Fruit fly (Drosophila melanogaster) whole organism, embryonic: ENCODE results near the gene CG6689.

Source experiments
- Atf6 ChIP-seq: fragments of 200-800 bp; sonication (Bioruptor generic); IDR thresholded peaks from 2 replicates; pipeline ENCODE4 v1.3.6; 2022; ENCODE audit warnings: missing biosample characterization, missing genetic modification characterization
- CG12744 ChIP-seq: fragments of 200-800 bp; sonication (Bioruptor generic); optimal IDR thresholded peaks from 2 replicates; lab custom pipeline; 2016; ENCODE audit warnings: missing biosample characterization, missing genetic modification characterization
- CG31388 ChIP-seq: fragments of 200-800 bp; sonication (Bioruptor generic); optimal IDR thresholded peaks from 2 replicates; lab custom pipeline; 2016; ENCODE audit warnings: missing biosample characterization, missing genetic modification characterization
- Gug ChIP-seq: fragments of 200-800 bp; sonication (Bioruptor generic); IDR thresholded peaks from 4 replicates; pipeline ENCODE4 v1.3.6; 2022; ENCODE audit warnings: missing biosample characterization, missing genetic modification characterization
- MTF-1 ChIP-seq: fragments of 200-800 bp; sonication (Bioruptor generic); optimal IDR thresholded peaks from 2 replicates; lab custom pipeline; 2018; ENCODE audit warnings: missing biosample characterization, mild to moderate bottlenecking, missing genetic modification characterization, borderline replicate concordance
- Sin3A ChIP-seq: fragments of >200 bp; optimal IDR thresholded peaks from 2 replicates; lab custom pipeline; 2018
- ase ChIP-seq: fragments of 200-800 bp; sonication (Bioruptor generic); IDR thresholded peaks from 3 replicates; pipeline ENCODE4 v1.3.6; 2022; ENCODE audit warnings: missing biosample characterization, missing genetic modification characterization
- az2 ChIP-seq: fragments of 200-800 bp; sonication (Bioruptor generic); optimal IDR thresholded peaks from 3 replicates; lab custom pipeline; 2016; ENCODE audit warnings: missing biosample characterization, missing genetic modification characterization
- bcd ChIP-seq: fragments of 200-800 bp; sonication (Bioruptor generic); optimal IDR thresholded peaks from 2 replicates; lab custom pipeline; 2017; ENCODE audit warnings: missing biosample characterization, mild to moderate bottlenecking, missing genetic modification characterization
- jing ChIP-seq: fragments of 200-800 bp; sonication (Bioruptor generic); optimal IDR thresholded peaks from 2 replicates; lab custom pipeline; 2018; ENCODE audit warnings: missing biosample characterization, mild to moderate bottlenecking, missing genetic modification characterization
- toy ChIP-seq: fragments of 200-800 bp; sonication (Bioruptor generic); IDR thresholded peaks from 2 replicates; pipeline ENCODE4 v1.3.6; 2022; ENCODE audit warnings: missing biosample characterization, missing genetic modification characterization
- trem ChIP-seq: fragments of 200-800 bp; optimal IDR thresholded peaks from 3 replicates; lab custom pipeline; 2019; ENCODE audit warnings: missing biosample characterization, mild to moderate bottlenecking, missing genetic modification characterization, moderate library complexity
- ttk ChIP-seq: fragments of 200-800 bp; sonication (Bioruptor generic); IDR thresholded peaks from 2 replicates; pipeline ENCODE4 v2.1.2; 2022; ENCODE audit warnings: missing biosample characterization, missing genetic modification characterization
- vnd ChIP-seq: fragments of 200-800 bp; sonication (Bioruptor generic); IDR thresholded peaks from 3 replicates; pipeline ENCODE4 v1.3.6; 2022; ENCODE audit warnings: missing biosample characterization, missing genetic modification characterization; ENCODE audit not compliant: partially characterized antibody

DNA sequence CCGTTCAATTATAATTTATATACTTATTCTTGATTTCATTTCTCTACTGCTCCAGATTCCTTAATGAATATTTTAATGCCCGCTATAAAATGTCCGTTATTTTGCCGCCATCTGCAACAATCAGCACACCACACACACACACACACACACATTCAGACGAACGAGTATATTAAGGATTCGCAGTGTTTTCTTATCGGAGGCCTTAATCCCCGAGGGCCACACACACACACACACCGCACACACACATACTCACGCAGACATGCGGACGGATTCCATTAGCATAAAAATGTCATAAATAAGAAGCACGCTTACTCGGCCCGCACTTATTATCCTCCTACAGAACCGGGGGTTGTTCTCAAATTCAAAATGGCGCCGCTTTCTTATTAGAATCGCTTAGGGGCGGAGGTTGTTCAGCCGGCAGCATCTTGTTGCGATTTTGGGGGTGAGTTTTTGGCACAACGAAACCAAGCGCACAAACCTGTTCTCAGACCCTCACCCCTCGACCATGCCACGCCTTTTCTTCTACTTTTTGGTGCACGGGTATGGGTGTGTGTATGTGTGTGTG, 41.2 kb upstream of the CG6689 start:
- no peak for TF ChIP-seq MTF-1 (GFP tag; lab: Kevin White, UChicago)
- no peak for TF ChIP-seq ase (GFP tag; lab: Robert Waterston, UW)
- TF ChIP-seq trem: no peak
- no peak for TF ChIP-seq Atf6 (GFP tag; lab: Robert Waterston, UW)
- no peak for TF ChIP-seq bcd (GFP tag; lab: Kevin White, UChicago)
- TF ChIP-seq toy (GFP tag; lab: Robert Waterston, UW): no peak
- no peak for TF ChIP-seq az2 (GFP tag; lab: Kevin White, UChicago)
- no peak for TF ChIP-seq ttk
- no peak for TF ChIP-seq Gug (GFP tag; lab: Robert Waterston, UW)
- no peak for TF ChIP-seq vnd (GFP tag; lab: Robert Waterston, UW)
- no peak for TF ChIP-seq jing (GFP tag; lab: Kevin White, UChicago)
- no peak for TF ChIP-seq CG31388 (GFP tag; lab: Kevin White, UChicago)
- TF ChIP-seq CG12744 (GFP tag; lab: Kevin White, UChicago): no peak
- no peak for TF ChIP-seq Sin3A
